Worm (Caenorhabditis elegans) whole organism, L2 larva: ENCODE results near the gene R02F11.12.
A peak's percentile ranks its signal among the peaks of the same experiment; 100 is the strongest.

Experiments used
- C34F6.9 ChIP-seq: fragments of 150-350 bp; optimal IDR thresholded peaks from 2 replicates; lab custom pipeline; 2014; ENCODE audit warnings: missing biosample characterization, missing genetic modification characterization
- F13H6.1 ChIP-seq: sonication (generic microtip); optimal IDR thresholded peaks from 2 replicates; lab custom pipeline; 2016; ENCODE audit warnings: missing genetic modification characterization, missing compliant biosample characterization
- Y55F3AM.14 ChIP-seq: fragments of 200-800 bp; sonication (Bioruptor generic); optimal IDR thresholded peaks from 2 replicates; lab custom pipeline; 2018; ENCODE audit warnings: mild to moderate bottlenecking, missing genetic modification characterization, missing compliant biosample characterization
- ZK546.5 ChIP-seq: sonication (generic microtip); optimal IDR thresholded peaks from 2 replicates; lab custom pipeline; 2017; ENCODE audit warnings: missing biosample characterization, missing genetic modification characterization
- alr-1 ChIP-seq: fragments of 150-350 bp; optimal IDR thresholded peaks from 2 replicates; lab custom pipeline; 2014; ENCODE audit warnings: missing biosample characterization, missing genetic modification characterization
- aly-2 ChIP-seq: fragments of 150-350 bp; optimal IDR thresholded peaks from 2 replicates; lab custom pipeline; 2014; ENCODE audit warnings: missing biosample characterization, missing genetic modification characterization
- ceh-16 ChIP-seq: fragments of 150-350 bp; optimal IDR thresholded peaks from 2 replicates; lab custom pipeline; 2014; ENCODE audit warnings: missing biosample characterization, missing genetic modification characterization
- ceh-82 ChIP-seq: fragments of 150-350 bp; optimal IDR thresholded peaks from 2 replicates; lab custom pipeline; 2014; ENCODE audit warnings: missing biosample characterization, missing genetic modification characterization
- crh-2 ChIP-seq: sonication (generic microtip); optimal IDR thresholded peaks from 2 replicates; lab custom pipeline; 2017; ENCODE audit warnings: missing biosample characterization, missing genetic modification characterization
- dmd-4 ChIP-seq: sonication (generic microtip); optimal IDR thresholded peaks from 2 replicates; lab custom pipeline; 2017; ENCODE audit warnings: missing biosample characterization, missing genetic modification characterization
- egl-27 ChIP-seq: sonication (generic microtip); optimal IDR thresholded peaks from 3 replicates; lab custom pipeline; 2017; ENCODE audit warnings: missing biosample characterization, missing genetic modification reagents, missing genetic modification characterization
- elt-3 ChIP-seq: sonication (generic microtip); optimal IDR thresholded peaks from 2 replicates; lab custom pipeline; 2017; ENCODE audit warnings: missing biosample characterization, missing genetic modification characterization
- fos-1 ChIP-seq: fragments of 150-350 bp; optimal IDR thresholded peaks from 2 replicates; lab custom pipeline; 2014; ENCODE audit warnings: missing biosample characterization, missing genetic modification characterization
- gmeb-1 ChIP-seq: fragments of 150-350 bp; optimal IDR thresholded peaks from 2 replicates; lab custom pipeline; 2014; ENCODE audit warnings: missing biosample characterization, missing genetic modification characterization
- lin-11 ChIP-seq: fragments of 150-350 bp; sonication (generic microtip); optimal IDR thresholded peaks from 2 replicates; lab custom pipeline; 2014; ENCODE audit warnings: missing biosample characterization, missing genetic modification characterization, inconsistent platforms, mixed read lengths
- lin-13 ChIP-seq: fragments of 150-350 bp; optimal IDR thresholded peaks from 2 replicates; lab custom pipeline; 2014; ENCODE audit warnings: missing biosample characterization, missing genetic modification reagents, missing genetic modification characterization
- lin-39 ChIP-seq: fragments of 150-350 bp; optimal IDR thresholded peaks from 2 replicates; lab custom pipeline; 2014; ENCODE audit warnings: missing biosample characterization, missing genetic modification reagents, missing genetic modification characterization
- lsy-2 ChIP-seq, 2 experiments: fragments of 150-350 bp in 1 of 2; sonication (generic microtip) in 1 of 2; optimal IDR thresholded peaks; 2 replicates each; lab custom pipeline; 2014 to 2017; ENCODE audit warnings: missing biosample characterization in 2 of 2, missing genetic modification characterization in 2 of 2
- mab-5 ChIP-seq: fragments of 150-350 bp; optimal IDR thresholded peaks from 2 replicates; lab custom pipeline; 2014; ENCODE audit warnings: missing biosample characterization, missing genetic modification characterization
- nhr-10 ChIP-seq: sonication (generic microtip); optimal IDR thresholded peaks from 2 replicates; lab custom pipeline; 2017; ENCODE audit warnings: missing biosample characterization, missing genetic modification characterization
- nhr-11 ChIP-seq: fragments of 150-350 bp; optimal IDR thresholded peaks from 2 replicates; lab custom pipeline; 2014; ENCODE audit warnings: missing biosample characterization, missing genetic modification characterization
- nhr-12 ChIP-seq: fragments of 150-350 bp; optimal IDR thresholded peaks from 2 replicates; lab custom pipeline; 2014; ENCODE audit warnings: missing biosample characterization, missing genetic modification characterization
- nhr-129 ChIP-seq: fragments of 150-350 bp; optimal IDR thresholded peaks from 2 replicates; lab custom pipeline; 2014; ENCODE audit warnings: missing biosample characterization, missing genetic modification characterization
- nhr-21 ChIP-seq: fragments of 150-350 bp; optimal IDR thresholded peaks from 2 replicates; lab custom pipeline; 2014; ENCODE audit warnings: missing biosample characterization, missing genetic modification characterization
- nhr-237 ChIP-seq: fragments of 150-350 bp; optimal IDR thresholded peaks from 2 replicates; lab custom pipeline; 2014; ENCODE audit warnings: missing biosample characterization, missing genetic modification characterization
- nhr-25 ChIP-seq: fragments of 150-350 bp; sonication (generic microtip); optimal IDR thresholded peaks from 3 replicates; lab custom pipeline; 2014; ENCODE audit warnings: missing biosample characterization, missing genetic modification characterization
- nhr-6 ChIP-seq: fragments of 150-350 bp; optimal IDR thresholded peaks from 2 replicates; lab custom pipeline; 2014; ENCODE audit warnings: missing biosample characterization, missing genetic modification characterization
- peb-1 ChIP-seq: fragments of 150-350 bp; optimal IDR thresholded peaks from 2 replicates; lab custom pipeline; 2014; ENCODE audit warnings: missing biosample characterization, missing genetic modification characterization
- sem-4 ChIP-seq: fragments of 150-350 bp; optimal IDR thresholded peaks from 2 replicates; lab custom pipeline; 2014; ENCODE audit warnings: missing biosample characterization, missing genetic modification reagents, missing genetic modification characterization
- skn-1 ChIP-seq: sonication (generic microtip); optimal IDR thresholded peaks from 2 replicates; lab custom pipeline; 2017; ENCODE audit warnings: missing biosample characterization, missing genetic modification characterization
- sma-3 ChIP-seq: sonication (generic microtip); optimal IDR thresholded peaks from 2 replicates; lab custom pipeline; 2016; ENCODE audit warnings: missing genetic modification reagents, missing genetic modification characterization, missing compliant biosample characterization
- sma-9 ChIP-seq, 2 experiments: fragments of 150-350 bp in 1 of 2; sonication (generic microtip) in 1 of 2; optimal IDR thresholded peaks; 2 replicates each; lab custom pipeline; 2014 to 2016; ENCODE audit warnings: missing genetic modification characterization in 2 of 2, mild to moderate bottlenecking in 1 of 2, missing biosample characterization in 1 of 2, missing compliant biosample characterization in 1 of 2, missing genetic modification reagents in 1 of 2, moderate library complexity in 1 of 2
- snpc-4 ChIP-seq: fragments of 150-350 bp; optimal IDR thresholded peaks from 2 replicates; lab custom pipeline; 2014; ENCODE audit warnings: missing biosample characterization, missing genetic modification characterization
- unc-39 ChIP-seq: fragments of 150-350 bp; optimal IDR thresholded peaks from 2 replicates; lab custom pipeline; 2014; ENCODE audit warnings: missing biosample characterization, missing genetic modification characterization
- unc-55 ChIP-seq: fragments of 150-350 bp; sonication (generic microtip); optimal IDR thresholded peaks from 3 replicates; lab custom pipeline; 2014; ENCODE audit warnings: missing biosample characterization, missing genetic modification reagents, missing genetic modification characterization
- unc-62 ChIP-seq: fragments of 150-350 bp; optimal IDR thresholded peaks from 2 replicates; lab custom pipeline; 2014; ENCODE audit warnings: missing biosample characterization, missing genetic modification reagents, missing genetic modification characterization
- zag-1 ChIP-seq: fragments of 150-350 bp; optimal IDR thresholded peaks from 2 replicates; lab custom pipeline; 2014; ENCODE audit warnings: missing biosample characterization, missing genetic modification characterization
- ztf-4 ChIP-seq: fragments of 150-350 bp; optimal IDR thresholded peaks from 2 replicates; lab custom pipeline; 2014; ENCODE audit warnings: missing biosample characterization, missing genetic modification characterization

The R02F11.12 gene

DNA sequence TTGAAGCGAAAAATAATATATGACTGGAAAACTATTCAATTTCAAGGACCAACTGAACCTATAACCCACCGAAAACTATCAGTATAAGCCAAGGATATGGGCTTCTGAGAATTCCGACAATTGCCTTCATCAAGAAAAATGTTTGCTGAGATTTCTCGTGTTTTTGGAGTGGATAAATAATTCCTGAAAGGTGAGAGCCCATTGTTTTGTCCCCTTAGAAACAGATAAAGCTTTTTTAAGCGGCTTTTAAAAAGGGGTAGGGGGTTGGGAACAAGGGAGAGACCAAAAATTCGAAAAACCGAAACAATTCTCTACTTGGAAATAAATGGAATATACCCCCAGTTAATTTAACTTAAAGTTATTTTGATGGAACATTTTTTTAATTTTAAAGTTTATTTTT, 24.0 kb upstream of the R02F11.12 start, which contains the start of gene C18G1.8:
TSS of gene C18G1.8 (minus strand) at position 101 of the 400 bp plus-strand sequence.
- no peak for TF ChIP-seq sma-3 (GFP tag; lab: Kevin White, UChicago)
- no peak for TF ChIP-seq nhr-21
- no peak for TF ChIP-seq aly-2
- TF ChIP-seq, all 48 proteins: peak for 0

ce11 chrV:4769633-4770032, 20.8 kb upstream of the R02F11.12 start, which contains the start of gene C18G1.9:
Gene C18G1.9, minus strand, starts transcription at chrV:4769733.
- TF ChIP-seq Y55F3AM.14 (GFP tag; lab: Kevin White, UChicago), result no peak
- TF ChIP-seq nhr-11 (tag; lab: Kevin White, UChicago), result no peak
- no peak for TF ChIP-seq nhr-10 (tag; lab: Kevin White, UChicago)
- no peak for TF ChIP-seq nhr-12 (tag; lab: Kevin White, UChicago)
- TF ChIP-seq C34F6.9 (tag; lab: Kevin White, UChicago), result no peak

DNA sequence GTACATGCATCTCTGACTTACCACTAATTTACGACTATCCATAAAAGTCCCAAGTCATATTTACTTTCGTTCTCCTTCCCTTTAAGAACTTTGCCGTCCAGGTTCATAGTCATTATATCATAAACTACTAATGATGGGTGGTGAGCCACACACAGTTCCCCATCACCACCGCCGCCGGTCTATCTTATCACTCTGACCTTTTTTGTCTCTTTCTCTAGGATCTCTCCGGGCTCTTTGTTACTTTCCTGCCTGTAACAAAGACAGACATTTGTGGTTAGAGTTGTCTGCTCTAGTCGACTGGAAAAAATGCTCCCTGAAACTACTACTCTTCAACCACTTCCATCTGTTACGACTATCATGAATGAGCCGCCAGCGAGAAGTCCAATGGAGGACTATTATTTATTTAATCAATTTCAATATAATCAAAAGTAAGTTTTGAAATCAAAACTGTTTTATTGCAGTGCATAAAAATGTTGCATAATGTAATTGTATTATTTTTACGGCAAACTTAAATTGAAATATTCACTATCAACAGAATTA, 20.0 kb upstream of the R02F11.12 start, which contains the start of gene elt-7:
TSS of gene elt-7 (plus strand) at position 263 of the 540 bp plus-strand sequence.
- TF ChIP-seq nhr-129 (tag; lab: Kevin White, UChicago), result no peak
- TF ChIP-seq nhr-6 (tag; lab: Kevin White, UChicago), result no peak
- peak; percentile 50 for TF ChIP-seq fos-1 (tag; lab: Kevin White, UChicago)
- no peak for TF ChIP-seq elt-3

DNA sequence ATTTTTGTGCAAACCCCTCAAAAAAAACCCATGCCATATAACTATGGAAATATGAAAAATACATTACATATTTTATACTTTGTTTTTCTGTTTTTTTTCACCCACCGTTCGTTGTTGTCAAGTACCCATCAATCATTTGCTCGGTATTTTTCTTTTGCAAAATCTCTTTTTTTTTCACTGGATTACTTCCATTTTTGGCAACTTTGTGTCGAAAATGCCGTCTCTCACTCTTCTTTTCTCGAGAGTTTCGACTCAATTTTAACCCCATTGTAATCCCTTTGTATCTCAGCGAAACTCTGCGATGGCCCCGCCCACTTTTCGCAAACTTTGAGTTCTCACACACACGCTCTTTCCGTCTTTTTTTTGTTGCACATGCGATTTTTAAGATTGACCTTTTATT, 15.3 kb upstream of the R02F11.12 start:
- peak; percentile 74 for TF ChIP-seq unc-55
- no peak for TF ChIP-seq egl-27 (tag; lab: Kevin White, UChicago)
- TF ChIP-seq mab-5, result peak; percentile 78
- peak; percentile 97 for TF ChIP-seq Y55F3AM.14 (GFP tag; lab: Kevin White, UChicago)
- TF ChIP-seq gmeb-1 (tag; lab: Kevin White, UChicago), result no peak
- TF ChIP-seq, all 48 proteins: peak for 3

- no peak for TF ChIP-seq ZK546.5 (tag; lab: Kevin White, UChicago)
- TF ChIP-seq unc-55, result no peak
- TF ChIP-seq nhr-6 (tag; lab: Kevin White, UChicago), result no peak
- TF ChIP-seq lin-13 (GFP tag; lab: Kevin White, UChicago), result no peak
- no peak for TF ChIP-seq sem-4
- no peak for TF ChIP-seq snpc-4 (tag; lab: Kevin White, UChicago)
- TF ChIP-seq F13H6.1 (tag; lab: Kevin White, UChicago), result peak; percentile 11
- TF ChIP-seq gmeb-1 (tag; lab: Kevin White, UChicago), result no peak
- TF ChIP-seq crh-2, result no peak
- no peak for TF ChIP-seq elt-3
- TF ChIP-seq unc-62, result no peak
- TF ChIP-seq nhr-237 (tag; lab: Kevin White, UChicago), result no peak
- TF ChIP-seq nhr-25 (tag; lab: Kevin White, UChicago), result no peak
- no peak for TF ChIP-seq zag-1 (tag; lab: Kevin White, UChicago)
- no peak for TF ChIP-seq mab-5
- TF ChIP-seq alr-1, result no peak
- peak; percentile 33 for TF ChIP-seq sma-9 (GFP tag; optimal IDR thresholded peaks at IDR 0.05; lab: Kevin White, UChicago)
- TF ChIP-seq sma-9 (tag; optimal IDR thresholded peaks at IDR 0.05; lab: Kevin White, UChicago), result no peak
- TF ChIP-seq nhr-129 (tag; lab: Kevin White, UChicago), result peak; percentile 68
- no peak for TF ChIP-seq ceh-16 (tag; lab: Kevin White, UChicago)
- TF ChIP-seq C34F6.9 (tag; lab: Kevin White, UChicago), result no peak
- no peak for TF ChIP-seq nhr-12 (tag; lab: Kevin White, UChicago)
- no peak for TF ChIP-seq dmd-4 (tag; lab: Kevin White, UChicago)
- no peak for TF ChIP-seq fos-1 (tag; lab: Kevin White, UChicago)
- no peak for TF ChIP-seq egl-27 (tag; lab: Kevin White, UChicago)
- TF ChIP-seq nhr-11 (tag; lab: Kevin White, UChicago), result no peak
- no peak for TF ChIP-seq lin-11 (tag; lab: Kevin White, UChicago)
Measured at ce11 chrV:4777388-4777986, 13.0 kb upstream of the R02F11.12 start, which contains the start of gene C18G1.1. Gene C18G1.1, plus strand, starts transcription at chrV:4777960.

- TF ChIP-seq dmd-4 (tag; lab: Kevin White, UChicago) (no peak), peb-1 (tag; lab: Kevin White, UChicago) (no peak), mab-5 (no peak), zag-1 (tag; lab: Kevin White, UChicago) (no peak), ceh-16 (tag; lab: Kevin White, UChicago) (no peak), ceh-82 (tag; lab: Kevin White, UChicago) (no peak), unc-39 (tag; lab: Kevin White, UChicago) (no peak), lin-39 (tag; lab: Kevin White, UChicago) (no peak), ztf-4 (tag; lab: Kevin White, UChicago) (no peak), lsy-2 (tag; optimal IDR thresholded peaks at IDR 0.05; lab: Kevin White, UChicago) (no peak), Y55F3AM.14 (GFP tag; lab: Kevin White, UChicago) (no peak), lin-13 (GFP tag; lab: Kevin White, UChicago) (no peak), ZK546.5 (tag; lab: Kevin White, UChicago) (no peak), nhr-129 (tag; lab: Kevin White, UChicago) (no peak), nhr-21 (no peak), snpc-4 (tag; lab: Kevin White, UChicago) (no peak), skn-1 (no peak)
- TF ChIP-seq, all 48 proteins: peak for 0
Measured at ce11 chrV:4783313-4783712, 7.2 kb upstream of the R02F11.12 start, which contains the start of gene Y60C6A.1. Gene Y60C6A.1, plus strand, starts transcription at chrV:4783613.
